Worm (Caenorhabditis elegans): ENCODE data around the gene scl-17.

DNA sequence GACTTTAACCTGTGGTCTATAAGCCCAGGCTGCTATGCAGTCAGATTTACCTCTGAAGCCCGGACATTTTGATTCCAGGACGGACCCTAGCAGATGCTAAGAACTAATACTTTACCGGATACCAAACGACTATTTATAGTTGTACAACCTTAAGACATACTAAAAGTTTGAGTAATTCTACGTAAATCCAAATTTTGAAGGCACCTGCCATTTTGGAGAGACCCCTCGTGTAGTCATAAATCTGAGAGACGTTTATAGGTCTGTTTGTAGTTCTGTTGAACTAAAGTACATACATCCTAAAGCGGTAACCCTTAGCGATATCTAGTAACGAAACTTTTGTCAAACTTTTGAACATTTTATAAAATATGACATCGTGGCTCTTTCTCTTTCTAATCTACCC, 46.6 kb upstream of the scl-17 start, which contains the start of gene F54D12.2:
- no peak for TF ChIP-seq lin-13 (tag; optimal IDR thresholded peaks at IDR 0.05)
- no peak for TF ChIP-seq nhr-28 (tag; optimal IDR thresholded peaks at IDR 0.05)
- TF ChIP-seq unc-62 (GFP tag; optimal IDR thresholded peaks at IDR 0.05) = no peak
- no peak for TF ChIP-seq mep-1 (tag; optimal IDR thresholded peaks at IDR 0.05)
- no peak for TF ChIP-seq ztf-11 (tag; optimal IDR thresholded peaks at IDR 0.05)
- TF ChIP-seq flh-1 (GFP tag; optimal IDR thresholded peaks at IDR 0.05) = no peak
- no peak for TF ChIP-seq lsy-2 (tag; optimal IDR thresholded peaks at IDR 0.05)
- TF ChIP-seq sem-2 (GFP tag; optimal IDR thresholded peaks at IDR 0.05) = no peak
- TF ChIP-seq elt-1 (tag; optimal IDR thresholded peaks at IDR 0.05; ENCODE audit: borderline replicate concordance, insufficient read depth) = no peak

All from whole organism, mixed stage, embryonic.